Fruit fly (Drosophila melanogaster) whole organism, embryonic: ENCODE results near the gene CG17124.

Source experiments
- ATbp ChIP-seq: fragments of 200-800 bp; sonication (Bioruptor generic); optimal IDR thresholded peaks from 2 replicates; lab custom pipeline; 2017; ENCODE audit warnings: missing biosample characterization, mild to moderate bottlenecking, missing genetic modification characterization, missing genetic modification reagents
- Ada2b ChIP-seq: fragments of 200-800 bp; sonication (Bioruptor generic); IDR thresholded peaks from 2 replicates; pipeline ENCODE4 v1.3.6; 2022; ENCODE audit warnings: missing biosample characterization, missing genetic modification characterization
- CG10267 ChIP-seq: fragments of 200-800 bp; sonication (Bioruptor generic); optimal IDR thresholded peaks from 2 replicates; lab custom pipeline; 2018; ENCODE audit warnings: missing biosample characterization, mild to moderate bottlenecking, missing genetic modification characterization, moderate library complexity
- CG12299 ChIP-seq: fragments of 200-800 bp; sonication (Bioruptor generic); optimal IDR thresholded peaks from 2 replicates; lab custom pipeline; 2018; ENCODE audit warnings: missing biosample characterization, mild to moderate bottlenecking, missing genetic modification characterization
- CG12659 ChIP-seq: fragments of 200-800 bp; sonication (Bioruptor generic); optimal IDR thresholded peaks from 3 replicates; lab custom pipeline; 2017; ENCODE audit warnings: mild to moderate bottlenecking, missing biosample characterization, missing genetic modification reagents, missing genetic modification characterization
- CG12744 ChIP-seq: fragments of 200-800 bp; sonication (Bioruptor generic); optimal IDR thresholded peaks from 2 replicates; lab custom pipeline; 2016; ENCODE audit warnings: missing biosample characterization, missing genetic modification characterization
- CG13296 ChIP-seq: fragments of 200-800 bp; sonication (Bioruptor generic); optimal IDR thresholded peaks from 3 replicates; lab custom pipeline; 2018; ENCODE audit warnings: missing biosample characterization, mild to moderate bottlenecking, missing genetic modification characterization
- CG13424 ChIP-seq: fragments of 200-800 bp; sonication (Bioruptor generic); optimal IDR thresholded peaks from 2 replicates; lab custom pipeline; 2019; ENCODE audit warnings: missing biosample characterization, mild to moderate bottlenecking, missing genetic modification characterization, moderate library complexity
- CG15601 ChIP-seq: fragments of 200-800 bp; sonication (Bioruptor generic); optimal IDR thresholded peaks from 3 replicates; lab custom pipeline; 2019; ENCODE audit warnings: missing biosample characterization, mild to moderate bottlenecking, missing genetic modification characterization, moderate library complexity
- CG16813 ChIP-seq: fragments of 200-800 bp; sonication (Bioruptor generic); IDR thresholded peaks from 3 replicates; pipeline ENCODE4 v1.3.6; 2022; ENCODE audit warnings: missing biosample characterization, missing genetic modification characterization; ENCODE audit not compliant: partially characterized antibody
- CG17361 ChIP-seq: fragments of 200-800 bp; sonication (Bioruptor generic); IDR thresholded peaks from 3 replicates; pipeline ENCODE4 v1.3.6; 2022; ENCODE audit warnings: missing biosample characterization, missing genetic modification characterization
- CG18599 ChIP-seq: fragments of 200-800 bp; sonication (Bioruptor generic); optimal IDR thresholded peaks from 3 replicates; lab custom pipeline; 2017; ENCODE audit warnings: missing biosample characterization, missing genetic modification characterization, mild to moderate bottlenecking, moderate library complexity, missing genetic modification reagents
- CG6272 ChIP-seq: fragments of 200-800 bp; sonication (Bioruptor generic); IDR thresholded peaks from 2 replicates; pipeline ENCODE4 v1.3.6; 2022; ENCODE audit warnings: missing biosample characterization, missing genetic modification characterization
- CG6813 ChIP-seq: fragments of 200-800 bp; sonication (Bioruptor generic); optimal IDR thresholded peaks from 2 replicates; lab custom pipeline; 2017; ENCODE audit warnings: missing biosample characterization, missing genetic modification characterization, mild to moderate bottlenecking, moderate library complexity, missing genetic modification reagents
- CG7357 ChIP-seq: fragments of 200-800 bp; sonication (Bioruptor generic); IDR thresholded peaks from 3 replicates; pipeline ENCODE4 v1.3.6; 2022; ENCODE audit warnings: missing biosample characterization, missing genetic modification characterization
- CG7745 ChIP-seq: fragments of 200-800 bp; sonication (Bioruptor generic); optimal IDR thresholded peaks from 2 replicates; lab custom pipeline; 2018; ENCODE audit warnings: missing biosample characterization, mild to moderate bottlenecking, missing genetic modification characterization, moderate library complexity
- CG8281 ChIP-seq: fragments of 200-800 bp; sonication (Bioruptor generic); optimal IDR thresholded peaks from 2 replicates; lab custom pipeline; 2018; ENCODE audit warnings: missing biosample characterization, mild to moderate bottlenecking, missing genetic modification characterization, moderate library complexity
- CoRest ChIP-seq: fragments of 200-800 bp; sonication (Bioruptor generic); optimal IDR thresholded peaks from 3 replicates; lab custom pipeline; 2018; ENCODE audit warnings: missing biosample characterization, mild to moderate bottlenecking, missing genetic modification characterization, moderate library complexity
- D ChIP-seq, 2 experiments: fragments of 200-800 bp in 1 of 2; fragments of >200 bp in 1 of 2; sonication (Bioruptor generic) in 1 of 2; optimal IDR thresholded peaks; 2 replicates in 1 of 2; 3 replicates in 1 of 2; lab custom pipeline; 2017; ENCODE audit warnings: mild to moderate bottlenecking in 1 of 2, missing biosample characterization in 1 of 2, missing genetic modification characterization in 1 of 2, missing genetic modification reagents in 1 of 2
- Deaf1 ChIP-seq: fragments of 200-800 bp; optimal IDR thresholded peaks from 3 replicates; lab custom pipeline; 2019; ENCODE audit warnings: missing biosample characterization, mild to moderate bottlenecking, missing genetic modification characterization, moderate library complexity
- Dfd ChIP-seq, 2 experiments: fragments of >200 bp; optimal IDR thresholded peaks; 2 replicates each; lab custom pipeline; 2017; ENCODE audit warnings: missing biosample characterization in 2 of 2, missing genetic modification characterization in 2 of 2
- Dref ChIP-seq: fragments of 200-800 bp; sonication (Bioruptor generic); IDR thresholded peaks from 2 replicates; pipeline ENCODE4 v1.3.6; 2022; ENCODE audit warnings: missing biosample characterization, missing genetic modification characterization
- Eip74EF ChIP-seq, 2 experiments: fragments of 200-800 bp in 1 of 2; fragments of >200 bp in 1 of 2; sonication (Bioruptor generic) in 1 of 2; optimal IDR thresholded peaks; 2 replicates each; lab custom pipeline; 2017 to 2019; ENCODE audit warnings: missing biosample characterization in 2 of 2, missing genetic modification characterization in 2 of 2, mild to moderate bottlenecking in 1 of 2, moderate library complexity in 1 of 2
- HmgZ ChIP-seq: fragments of 200-800 bp; sonication (Bioruptor generic); optimal IDR thresholded peaks from 2 replicates; lab custom pipeline; 2018; ENCODE audit warnings: missing biosample characterization, mild to moderate bottlenecking, missing genetic modification characterization
- Hsf ChIP-seq: fragments of 200-800 bp; sonication (Bioruptor generic); optimal IDR thresholded peaks from 3 replicates; lab custom pipeline; 2016; ENCODE audit warnings: missing biosample characterization, missing genetic modification characterization
- Meics ChIP-seq: fragments of 200-800 bp; sonication (Bioruptor generic); optimal IDR thresholded peaks from 2 replicates; lab custom pipeline; 2017; ENCODE audit warnings: missing biosample characterization, mild to moderate bottlenecking, missing genetic modification characterization
- PHDP ChIP-seq: fragments of 200-800 bp; sonication (Bioruptor generic); optimal IDR thresholded peaks from 3 replicates; lab custom pipeline; 2018; ENCODE audit warnings: missing biosample characterization, mild to moderate bottlenecking, missing genetic modification characterization, moderate library complexity
- Ptx1 ChIP-seq: fragments of 200-800 bp; sonication (Bioruptor generic); IDR thresholded peaks from 2 replicates; pipeline ENCODE4 v1.3.6; 2022; ENCODE audit warnings: missing biosample characterization, missing genetic modification characterization
- Ravus ChIP-seq: fragments of 200-800 bp; sonication (Bioruptor generic); IDR thresholded peaks from 2 replicates; pipeline ENCODE4 v1.3.6; 2022; ENCODE audit warnings: missing biosample characterization, missing genetic modification characterization
- Sox100B ChIP-seq: fragments of 200-800 bp; sonication (Bioruptor generic); optimal IDR thresholded peaks from 3 replicates; lab custom pipeline; 2018; ENCODE audit warnings: missing biosample characterization, mild to moderate bottlenecking, missing genetic modification characterization
- Sox102F ChIP-seq: fragments of 200-800 bp; sonication (Bioruptor generic); optimal IDR thresholded peaks from 2 replicates; lab custom pipeline; 2018; ENCODE audit warnings: missing biosample characterization, mild to moderate bottlenecking, missing genetic modification characterization, moderate library complexity
- Usf ChIP-seq: fragments of 200-800 bp; sonication (Bioruptor generic); optimal IDR thresholded peaks from 2 replicates; lab custom pipeline; 2017; ENCODE audit warnings: missing genotype, missing biosample characterization, missing genetic modification characterization
- abd-A ChIP-seq: fragments of 200-800 bp; sonication (Bioruptor generic); optimal IDR thresholded peaks from 3 replicates; lab custom pipeline; 2019; ENCODE audit warnings: missing biosample characterization, mild to moderate bottlenecking, missing genetic modification characterization, moderate library complexity
- bcd ChIP-seq: fragments of 200-800 bp; sonication (Bioruptor generic); optimal IDR thresholded peaks from 2 replicates; lab custom pipeline; 2017; ENCODE audit warnings: missing biosample characterization, mild to moderate bottlenecking, missing genetic modification characterization
- ci ChIP-seq: fragments of 200-800 bp; sonication (Bioruptor generic); IDR thresholded peaks from 3 replicates; pipeline ENCODE4 v1.3.6; 2022; ENCODE audit warnings: missing biosample characterization, missing genetic modification characterization
- crc ChIP-seq: fragments of 200-800 bp; sonication (Bioruptor generic); optimal IDR thresholded peaks from 2 replicates; lab custom pipeline; 2016; ENCODE audit warnings: missing biosample characterization, missing genetic modification characterization
- cwo ChIP-seq: fragments of 200-800 bp; sonication (Bioruptor generic); optimal IDR thresholded peaks from 3 replicates; lab custom pipeline; 2017; ENCODE audit warnings: missing biosample characterization, missing genetic modification characterization, mild to moderate bottlenecking, moderate library complexity, missing genetic modification reagents
- dm ChIP-seq: fragments of 200-800 bp; sonication (Bioruptor generic); optimal IDR thresholded peaks from 3 replicates; lab custom pipeline; 2016; ENCODE audit warnings: missing biosample characterization, missing genetic modification characterization
- dmrt99B ChIP-seq: fragments of 200-800 bp; sonication (Bioruptor generic); optimal IDR thresholded peaks from 2 replicates; lab custom pipeline; 2018; ENCODE audit warnings: missing biosample characterization, mild to moderate bottlenecking, missing genetic modification characterization, moderate library complexity
- dpn ChIP-seq, 2 experiments: fragments of 200-800 bp; sonication (Bioruptor generic); optimal IDR thresholded peaks; 3 replicates each; lab custom pipeline; 2016; ENCODE audit warnings: missing biosample characterization in 2 of 2, missing genetic modification characterization in 2 of 2
- mam ChIP-seq: fragments of 200-800 bp; sonication (Bioruptor generic); optimal IDR thresholded peaks from 3 replicates; lab custom pipeline; 2016; ENCODE audit warnings: missing biosample characterization, missing genetic modification characterization
- org-1 ChIP-seq: fragments of 200-800 bp; sonication (Bioruptor generic); optimal IDR thresholded peaks from 2 replicates; lab custom pipeline; 2017; ENCODE audit warnings: missing biosample characterization, missing genetic modification characterization
- pan ChIP-seq, 4 experiments: fragments of >200 bp in 3 of 4; fragments of 200-800 bp in 1 of 4; sonication (Bioruptor generic) in 1 of 4; optimal IDR thresholded peaks in 3 of 4; IDR thresholded peaks in 1 of 4; 2 replicates each; pipeline versions ENCODE4 v1.3.6 to Lab custom; 2017 to 2022; ENCODE audit warnings: missing biosample characterization in 2 of 4, missing genetic modification characterization in 2 of 4, mixed read lengths in 1 of 4
- psq ChIP-seq: fragments of 200-800 bp; sonication (Bioruptor generic); optimal IDR thresholded peaks from 2 replicates; lab custom pipeline; 2017; ENCODE audit warnings: missing biosample characterization, missing genetic modification characterization
- slou ChIP-seq: fragments of 200-800 bp; sonication (Bioruptor generic); optimal IDR thresholded peaks from 3 replicates; lab custom pipeline; 2016; ENCODE audit warnings: missing biosample characterization, missing genetic modification characterization
- sqz ChIP-seq: fragments of 200-800 bp; sonication (Bioruptor generic); optimal IDR thresholded peaks from 3 replicates; lab custom pipeline; 2018; ENCODE audit warnings: missing biosample characterization, mild to moderate bottlenecking, missing genetic modification characterization
- vvl ChIP-seq: fragments of 200-800 bp; sonication (Bioruptor generic); IDR thresholded peaks from 2 replicates; pipeline ENCODE4 v1.3.6; 2022; ENCODE audit warnings: missing biosample characterization, missing genetic modification characterization

Gene CG17124

DNA sequence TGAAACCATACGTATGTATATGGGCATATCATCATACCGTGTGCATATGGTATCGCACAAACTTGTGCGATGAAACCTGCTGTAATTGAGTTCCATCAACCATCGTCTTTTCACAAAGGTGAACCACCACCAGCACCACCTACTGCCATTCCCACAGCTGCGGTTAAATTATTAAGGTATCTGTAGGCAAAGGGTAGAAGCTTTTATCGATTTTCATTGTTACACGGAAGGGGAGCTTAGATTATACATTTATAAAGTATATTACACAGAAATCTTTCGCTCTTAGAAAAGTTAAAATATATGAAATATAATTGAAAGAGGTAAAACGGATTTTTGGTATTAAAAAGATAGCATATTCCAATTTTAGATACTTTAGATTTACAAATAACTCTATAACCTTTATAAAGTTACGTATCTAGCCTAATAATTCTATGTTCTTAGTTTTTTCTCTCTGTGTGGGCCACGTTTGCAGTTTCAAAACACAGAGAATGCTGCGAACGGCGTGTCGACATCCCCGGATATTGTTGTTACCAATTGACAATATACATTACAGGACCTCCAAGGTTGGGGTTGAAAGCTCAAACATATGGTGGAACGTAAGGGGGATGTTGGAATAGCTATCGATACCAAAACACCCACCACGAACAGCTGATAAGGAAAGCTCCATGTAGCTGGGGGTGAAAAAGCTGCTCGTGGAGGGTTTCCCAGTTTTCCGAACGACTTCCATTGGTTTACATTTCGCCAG is 4.5 kb upstream of the CG17124 start, which contains the start of gene CG6495 (continued):
- peak; percentile 34 for TF ChIP-seq slou (GFP tag; lab: Kevin White, UChicago)
- TF ChIP-seq CG18599 = peak; percentile 86
- peak; percentile 63 for TF ChIP-seq cwo (GFP tag; lab: Kevin White, UChicago)
- peak; percentile 44 for TF ChIP-seq bcd
- TF ChIP-seq Dref (GFP tag; lab: Robert Waterston, UW) = 0 out of 2 replicates have a peak, but pooled peaks have one; percentile 32
- TF ChIP-seq CG8281 (tag; lab: Kevin White, UChicago) = peak; percentile 2
- peak; percentile 65 for TF ChIP-seq vvl (GFP tag; lab: Robert Waterston, UW)
- TF ChIP-seq CG6813 = peak; percentile 54
- TF ChIP-seq CG12659 = peak; percentile 65
- no peak for TF ChIP-seq Sox100B (GFP tag; lab: Kevin White, UChicago)
- no peak for TF ChIP-seq CG16813 (GFP tag; lab: Robert Waterston, UW)
- peak; percentile 61 for TF ChIP-seq CG13296 (GFP tag; lab: Kevin White, UChicago)
- TF ChIP-seq crc (GFP tag; lab: Kevin White, UChicago) = no peak
- TF ChIP-seq Dfd (GFP tag; optimal IDR thresholded peaks at IDR 0.05; lab: Kevin White, UChicago) = no peak
- no peak for TF ChIP-seq Usf (GFP tag; lab: Kevin White, UChicago)
- peak; percentile 15 for TF ChIP-seq Hsf
- TF ChIP-seq HmgZ (tag; lab: Kevin White, UChicago) = peak; percentile 3
- peak; percentile 8 to 33 for TF ChIP-seq dpn (GFP tag; optimal IDR thresholded peaks at IDR 0.05; lab: Kevin White, UChicago)
- TF ChIP-seq CG15601 (tag; lab: Kevin White, UChicago) = peak; percentile 49
- peak; percentile 71 for TF ChIP-seq Sox102F (GFP tag; lab: Kevin White, UChicago)
- TF ChIP-seq CG7357 (GFP tag; lab: Robert Waterston, UW) = no peak
- TF ChIP-seq PHDP (tag; lab: Kevin White, UChicago) = peak; percentile 76
- peak; percentile 90 for TF ChIP-seq abd-A (tag; lab: Kevin White, UChicago)
- TF ChIP-seq dm = no peak
- TF ChIP-seq mam (GFP tag; lab: Kevin White, UChicago) = peak; percentile 23
- 0 out of 3 replicates have a peak, but pooled peaks have one; percentile 7 for TF ChIP-seq ci (GFP tag; lab: Robert Waterston, UW)
- peak; percentile 47 for TF ChIP-seq ATbp (GFP tag; lab: Kevin White, UChicago)
- peak; percentile 69 for TF ChIP-seq Deaf1 (tag; lab: Kevin White, UChicago)
- TF ChIP-seq Eip74EF (GFP tag; optimal IDR thresholded peaks at IDR 0.05; lab: Kevin White, UChicago) = peak in 1 of 2 experiments; percentile 56
- TF ChIP-seq Ptx1 (GFP tag; lab: Robert Waterston, UW) = peak; percentile 53; the same call in 1 of the 2 replicates
- TF ChIP-seq sqz = no peak
- TF ChIP-seq org-1 (GFP tag; lab: Kevin White, UChicago) = peak; percentile 32
- TF ChIP-seq CG7745 (tag; lab: Kevin White, UChicago) = no peak
- TF ChIP-seq Meics (GFP tag; lab: Kevin White, UChicago) = peak; percentile 71
- TF ChIP-seq CG6272 (GFP tag; lab: Robert Waterston, UW) = no peak
- TF ChIP-seq CoRest (tag; lab: Kevin White, UChicago) = peak; percentile 65
- no peak for TF ChIP-seq CG12744
- TF ChIP-seq CG10267 (tag; lab: Kevin White, UChicago) = peak; percentile 42
- no peak for TF ChIP-seq psq
- TF ChIP-seq Ada2b (GFP tag; lab: Robert Waterston, UW) = peak; percentile 46; the same call in 1 of the 2 replicates
- TF ChIP-seq dmrt99B = peak; percentile 82
- TF ChIP-seq CG13424 (tag; lab: Kevin White, UChicago) = peak; percentile 71
- TF ChIP-seq CG12299 (tag; lab: Kevin White, UChicago) = peak; percentile 64
- TF ChIP-seq Ravus = no peak
- no peak for TF ChIP-seq pan (optimal IDR thresholded peaks at IDR 0.05; lab: Kevin White, UChicago)
- TF ChIP-seq pan (GFP tag; optimal IDR thresholded peaks at IDR 0.05 in 1 of 2, IDR thresholded peaks at IDR 0.05 in 1 of 2) = peak in 1 of 2 experiments; percentile 29
- TF ChIP-seq CG17361 = peak; percentile 58; the same call in 2 of the 3 replicates
- no peak for TF ChIP-seq D (optimal IDR thresholded peaks at IDR 0.05; lab: Kevin White, UChicago)
- TF ChIP-seq D (GFP tag; optimal IDR thresholded peaks at IDR 0.05; lab: Kevin White, UChicago) = peak; percentile 22
